Worm (Caenorhabditis elegans) whole organism, L1 larva: ENCODE results near the gene smg-6.

Experiments used
- C04F5.9 ChIP-seq: sonication (generic microtip); optimal IDR thresholded peaks from 2 replicates; lab custom pipeline; 2016; ENCODE audit warnings: missing genetic modification characterization, missing compliant biosample characterization
- C16A3.4 ChIP-seq: fragments of 150-350 bp; optimal IDR thresholded peaks from 2 replicates; lab custom pipeline; 2014; ENCODE audit warnings: missing biosample characterization, missing genetic modification characterization
- C34B4.2 ChIP-seq: sonication (generic microtip); optimal IDR thresholded peaks from 2 replicates; lab custom pipeline; 2017; ENCODE audit warnings: mild to moderate bottlenecking, missing genetic modification characterization, missing compliant biosample characterization
- Y116A8C.19 ChIP-seq: sonication (generic microtip); optimal IDR thresholded peaks from 2 replicates; lab custom pipeline; 2016; ENCODE audit warnings: missing compliant biosample characterization, missing genetic modification characterization, borderline replicate concordance
- aha-1 ChIP-seq: fragments of 150-350 bp; optimal IDR thresholded peaks from 2 replicates; lab custom pipeline; 2014; ENCODE audit warnings: missing biosample characterization, missing genetic modification characterization
- ama-1 ChIP-seq: fragments of 150-350 bp; optimal IDR thresholded peaks from 2 replicates; lab custom pipeline; 2014
- ceh-8 ChIP-seq: fragments of 200-800 bp; sonication (Bioruptor generic); optimal IDR thresholded peaks from 2 replicates; lab custom pipeline; 2018; ENCODE audit warnings: mild to moderate bottlenecking, missing genetic modification characterization, moderate library complexity, missing compliant biosample characterization
- ceh-90 ChIP-seq: sonication (generic microtip); optimal IDR thresholded peaks from 2 replicates; lab custom pipeline; 2016; ENCODE audit warnings: missing genetic modification characterization, missing compliant biosample characterization
- dpl-1 ChIP-seq, 3 experiments: fragments of 150-350 bp in 2 of 3; sonication (generic microtip) in 1 of 3; optimal IDR thresholded peaks; 2 replicates each; lab custom pipeline; 2014 to 2017; ENCODE audit warnings: missing biosample characterization in 3 of 3, missing genetic modification characterization in 3 of 3, missing genetic modification reagents in 3 of 3
- dsc-1 ChIP-seq: sonication (generic microtip); optimal IDR thresholded peaks from 2 replicates; lab custom pipeline; 2016; ENCODE audit warnings: mild to moderate bottlenecking, missing genetic modification characterization, missing compliant biosample characterization
- efl-1 ChIP-seq, 4 experiments: fragments of 150-350 bp; optimal IDR thresholded peaks in 3 of 4; peaks in 1 of 4; 1 replicate in 1 of 4; 2 replicates in 3 of 4; lab custom pipeline; 2014; ENCODE audit warnings: missing biosample characterization in 2 of 4, missing genetic modification characterization in 2 of 4, missing genetic modification reagents in 2 of 4
- efl-3 ChIP-seq: fragments of 200-800 bp; sonication (Bioruptor generic); optimal IDR thresholded peaks from 2 replicates; lab custom pipeline; 2018; ENCODE audit warnings: mild to moderate bottlenecking, missing genetic modification characterization, missing compliant biosample characterization
- egl-27 ChIP-seq, 2 experiments: fragments of 150-350 bp in 1 of 2; sonication (generic microtip); optimal IDR thresholded peaks; 3 replicates each; lab custom pipeline; 2017 to 2018; ENCODE audit warnings: missing biosample characterization in 2 of 2, missing genetic modification characterization in 2 of 2, missing genetic modification reagents in 2 of 2
- elt-3 ChIP-seq, 6 experiments: fragments of 150-350 bp in 1 of 6; sonication (generic microtip); optimal IDR thresholded peaks; 2 replicates each; lab custom pipeline; 2017 to 2018; ENCODE audit warnings: missing biosample characterization in 6 of 6, missing genetic modification characterization in 6 of 6, inconsistent platforms in 1 of 6
- fkh-4 ChIP-seq: sonication (generic microtip); optimal IDR thresholded peaks from 2 replicates; lab custom pipeline; 2016; ENCODE audit warnings: missing compliant biosample characterization, missing genetic modification characterization, borderline replicate concordance
- fkh-8 ChIP-seq: sonication (generic microtip); optimal IDR thresholded peaks from 2 replicates; lab custom pipeline; 2016; ENCODE audit warnings: mild to moderate bottlenecking, missing genetic modification characterization, missing compliant biosample characterization
- grh-1 ChIP-seq: fragments of 200-800 bp; sonication (Bioruptor generic); IDR thresholded peaks from 2 replicates; pipeline ENCODE4 v1.3.6; 2022; ENCODE audit warnings: missing genetic modification reagents, missing genetic modification characterization, missing compliant biosample characterization
- hlh-17 ChIP-seq: fragments of 200-800 bp; sonication (Bioruptor generic); optimal IDR thresholded peaks from 2 replicates; lab custom pipeline; 2018; ENCODE audit warnings: missing genetic modification characterization, mild to moderate bottlenecking, missing compliant biosample characterization, moderate library complexity, borderline replicate concordance
- hlh-4 ChIP-seq: sonication (generic microtip); optimal IDR thresholded peaks from 2 replicates; lab custom pipeline; 2016; ENCODE audit warnings: mild to moderate bottlenecking, missing genetic modification characterization, missing compliant biosample characterization
- isw-1 ChIP-seq: fragments of 200-800 bp; sonication (Bioruptor generic); IDR thresholded peaks from 2 replicates; pipeline ENCODE4 v1.3.6; 2022; ENCODE audit warnings: missing genetic modification characterization, missing compliant biosample characterization
- lin-15B ChIP-seq: fragments of 150-350 bp; sonication (generic microtip); optimal IDR thresholded peaks from 3 replicates; lab custom pipeline; 2014; ENCODE audit warnings: missing biosample characterization, missing genetic modification characterization
- lin-39 ChIP-seq: fragments of 150-350 bp; optimal IDR thresholded peaks from 2 replicates; lab custom pipeline; 2014; ENCODE audit warnings: missing biosample characterization, missing genetic modification reagents, missing genetic modification characterization
- lsy-2 ChIP-seq, 2 experiments: fragments of 150-350 bp; optimal IDR thresholded peaks; 2 replicates each; lab custom pipeline; 2014; ENCODE audit warnings: missing biosample characterization in 2 of 2, missing genetic modification characterization in 2 of 2
- mab-9 ChIP-seq: fragments of 200-800 bp; sonication (Bioruptor generic); IDR thresholded peaks from 2 replicates; pipeline ENCODE4 v1.3.6; 2022; ENCODE audit warnings: missing genetic modification reagents, missing genetic modification characterization, missing compliant biosample characterization
- mef-2 ChIP-seq: fragments of 150-350 bp; optimal IDR thresholded peaks from 2 replicates; lab custom pipeline; 2014; ENCODE audit warnings: missing biosample characterization, missing genetic modification characterization
- nhr-12 ChIP-seq: sonication (generic microtip); optimal IDR thresholded peaks from 2 replicates; lab custom pipeline; 2017; ENCODE audit warnings: missing biosample characterization, missing genetic modification characterization
- nhr-20 ChIP-seq: sonication (generic microtip); optimal IDR thresholded peaks from 2 replicates; lab custom pipeline; 2016; ENCODE audit warnings: mild to moderate bottlenecking, missing genetic modification characterization, missing compliant biosample characterization
- nhr-237 ChIP-seq: fragments of 150-350 bp; optimal IDR thresholded peaks from 2 replicates; lab custom pipeline; 2014; ENCODE audit warnings: missing biosample characterization, missing genetic modification characterization
- nhr-47 ChIP-seq: sonication (generic microtip); optimal IDR thresholded peaks from 2 replicates; lab custom pipeline; 2016; ENCODE audit warnings: mild to moderate bottlenecking, missing genetic modification characterization, moderate library complexity, missing compliant biosample characterization
- nhr-76 ChIP-seq: sonication (generic microtip); optimal IDR thresholded peaks from 2 replicates; lab custom pipeline; 2017; ENCODE audit warnings: missing biosample characterization, missing genetic modification characterization
- nhr-77 ChIP-seq: fragments of 150-350 bp; optimal IDR thresholded peaks from 2 replicates; lab custom pipeline; 2014; ENCODE audit warnings: missing biosample characterization, missing genetic modification characterization
- nhr-84 ChIP-seq: sonication (generic microtip); optimal IDR thresholded peaks from 2 replicates; lab custom pipeline; 2017; ENCODE audit warnings: missing biosample characterization, missing genetic modification characterization
- nhr-90 ChIP-seq: sonication (generic microtip); optimal IDR thresholded peaks from 2 replicates; lab custom pipeline; 2016; ENCODE audit warnings: mild to moderate bottlenecking, missing genetic modification characterization, missing compliant biosample characterization; ENCODE audit not compliant: poor library complexity
- pag-3 ChIP-seq: sonication (generic microtip); optimal IDR thresholded peaks from 2 replicates; lab custom pipeline; 2017; ENCODE audit warnings: missing genetic modification characterization, mild to moderate bottlenecking, missing compliant biosample characterization, antibody characterized with exemption, borderline replicate concordance; ENCODE audit not compliant: insufficient read depth
- rnt-1 ChIP-seq: sonication (generic microtip); optimal IDR thresholded peaks from 2 replicates; lab custom pipeline; 2016; ENCODE audit warnings: mild to moderate bottlenecking, missing genetic modification characterization, moderate library complexity, missing compliant biosample characterization
- snpc-4 ChIP-seq: fragments of 150-350 bp; optimal IDR thresholded peaks from 2 replicates; lab custom pipeline; 2014; ENCODE audit warnings: missing biosample characterization, missing genetic modification characterization
- snu-23 ChIP-seq: sonication (generic microtip); optimal IDR thresholded peaks from 2 replicates; lab custom pipeline; 2016; ENCODE audit warnings: missing genetic modification characterization, missing compliant biosample characterization
- tbx-2 ChIP-seq: sonication (generic microtip); optimal IDR thresholded peaks from 2 replicates; lab custom pipeline; 2016; ENCODE audit warnings: missing genetic modification characterization, missing compliant biosample characterization
- tlp-1 ChIP-seq: fragments of 150-350 bp; optimal IDR thresholded peaks from 2 replicates; lab custom pipeline; 2014; ENCODE audit warnings: missing biosample characterization, missing genetic modification characterization
- unc-30 ChIP-seq: sonication (generic microtip); optimal IDR thresholded peaks from 2 replicates; lab custom pipeline; 2017; ENCODE audit warnings: missing biosample characterization, missing genetic modification characterization
- unc-62 ChIP-seq: fragments of 150-350 bp; optimal IDR thresholded peaks from 2 replicates; lab custom pipeline; 2014; ENCODE audit warnings: missing biosample characterization, missing genetic modification reagents, missing genetic modification characterization
- unc-86 ChIP-seq: sonication (generic microtip); optimal IDR thresholded peaks from 2 replicates; lab custom pipeline; 2016; ENCODE audit warnings: missing genetic modification characterization, missing compliant biosample characterization
- unc-98 ChIP-seq: fragments of 200-800 bp; sonication (Bioruptor generic); IDR thresholded peaks from 2 replicates; pipeline ENCODE4 v1.3.6; 2022; ENCODE audit warnings: missing genetic modification characterization, missing compliant biosample characterization
- vab-15 ChIP-seq: sonication (generic microtip); optimal IDR thresholded peaks from 2 replicates; lab custom pipeline; 2017; ENCODE audit warnings: missing genotype, mild to moderate bottlenecking, missing genetic modification characterization, missing compliant biosample characterization
- zip-4 ChIP-seq: fragments of 200-800 bp; sonication (Bioruptor generic); optimal IDR thresholded peaks from 2 replicates; lab custom pipeline; 2018; ENCODE audit warnings: mild to moderate bottlenecking, missing genetic modification characterization, moderate library complexity, missing compliant biosample characterization
- ztf-11 ChIP-seq, 2 experiments: sonication (generic microtip); optimal IDR thresholded peaks; 2 replicates each; lab custom pipeline; 2016 to 2017; ENCODE audit warnings: missing genetic modification characterization in 2 of 2, missing biosample characterization in 1 of 2, missing compliant biosample characterization in 1 of 2

smg-6 gene

ce11 chrIII:2528621-2529113 is 55.0 kb downstream of the smg-6 start, which contains the start of the genes Y54F10AM.15, rbc-2 and ndua-8 (continued):
- TF ChIP-seq nhr-84 (tag; lab: Kevin White, UChicago) (no peak), efl-3 (GFP tag; lab: Kevin White, UChicago) (no peak), hlh-4 (tag; lab: Kevin White, UChicago) (no peak), pag-3 (tag; lab: Kevin White, UChicago) (no peak), unc-86 (tag; lab: Kevin White, UChicago) (peak; percentile 93), efl-1 (optimal IDR thresholded peaks at IDR 0.05; lab: Kevin White, UChicago) (peak; percentile 92 to 93), efl-1 (GFP tag; optimal IDR thresholded peaks at IDR 0.05 in 1 of 2; lab: Kevin White, UChicago) (peak; percentile 83 to 98), grh-1 (GFP tag; lab: Robert Waterston, UW) (peak; percentile 81), nhr-237 (tag; lab: Kevin White, UChicago) (peak; percentile 72), aha-1 (tag; lab: Kevin White, UChicago) (peak; percentile 73), tbx-2 (tag; lab: Kevin White, UChicago) (peak; percentile 93), snpc-4 (tag; lab: Kevin White, UChicago) (peak; percentile 72)

- TF ChIP-seq zip-4 (no peak), dsc-1 (tag; lab: Kevin White, UChicago) (no peak), unc-30 (tag; lab: Kevin White, UChicago) (no peak), ceh-90 (tag; lab: Kevin White, UChicago) (no peak), unc-98 (no peak), nhr-20 (no peak), nhr-12 (tag; lab: Kevin White, UChicago) (no peak), efl-3 (GFP tag; lab: Kevin White, UChicago) (no peak), Y116A8C.19 (tag; lab: Kevin White, UChicago) (no peak), elt-3 (tag; optimal IDR thresholded peaks at IDR 0.05; lab: Kevin White, UChicago) (no peak), fkh-4 (tag; lab: Kevin White, UChicago) (no peak), lin-39 (no peak), nhr-90 (tag; lab: Kevin White, UChicago) (no peak), nhr-76 (tag; lab: Kevin White, UChicago) (no peak), snu-23 (GFP tag; lab: Kevin White, UChicago) (no peak), dpl-1 (GFP tag; optimal IDR thresholded peaks at IDR 0.05; lab: Kevin White, UChicago) (no peak), fkh-8 (tag; lab: Kevin White, UChicago) (no peak), hlh-17 (GFP tag; lab: Kevin White, UChicago) (no peak)
Measured at ce11 chrIII:2530313-2530712, 56.7 kb downstream of the smg-6 start, which contains the start of gene cone-1. cone-1 (plus strand) TSS chrIII:2530613.

- TF ChIP-seq C04F5.9 (tag; lab: Kevin White, UChicago) (no peak), lsy-2 (tag; optimal IDR thresholded peaks at IDR 0.05; lab: Kevin White, UChicago) (peak; percentile 29 to 44), ceh-8 (GFP tag; lab: Kevin White, UChicago) (no peak), egl-27 (tag; optimal IDR thresholded peaks at IDR 0.05; lab: Kevin White, UChicago) (no peak), C16A3.4 (tag; lab: Kevin White, UChicago) (no peak), nhr-84 (tag; lab: Kevin White, UChicago) (no peak), rnt-1 (no peak), isw-1 (GFP tag; lab: Robert Waterston, UW) (no peak), tlp-1 (tag; lab: Kevin White, UChicago) (no peak), ztf-11 (tag; optimal IDR thresholded peaks at IDR 0.05; lab: Kevin White, UChicago) (peak in 1 of 2 experiments; percentile 45), nhr-47 (peak; percentile 73), unc-86 (tag; lab: Kevin White, UChicago) (peak; percentile 81), nhr-77 (tag; lab: Kevin White, UChicago) (no peak), fkh-8 (tag; lab: Kevin White, UChicago) (peak; percentile 82), mab-9 (GFP tag; lab: Robert Waterston, UW) (no peak), efl-3 (GFP tag; lab: Kevin White, UChicago) (no peak), zip-4 (no peak), vab-15 (tag; lab: Kevin White, UChicago) (no peak), unc-30 (tag; lab: Kevin White, UChicago) (no peak), mef-2 (tag; lab: Kevin White, UChicago) (no peak), unc-62 (GFP tag; lab: Kevin White, UChicago) (no peak), nhr-12 (tag; lab: Kevin White, UChicago) (no peak), ceh-90 (tag; lab: Kevin White, UChicago) (no peak), C34B4.2 (tag; lab: Kevin White, UChicago) (no peak), nhr-90 (tag; lab: Kevin White, UChicago) (no peak), elt-3 (tag; optimal IDR thresholded peaks at IDR 0.05; lab: Kevin White, UChicago) (no peak), ama-1 (lab: Kevin White, UChicago) (no peak), nhr-237 (tag; lab: Kevin White, UChicago) (no peak), lin-15B (tag; lab: Kevin White, UChicago) (no peak)
Measured at ce11 chrIII:2532716-2533115, 59.1 kb downstream of the smg-6 start.
